Worm (Caenorhabditis elegans) whole organism, L3 larva: Measurements from ENCODE around the gene F41G3.6.

ENCODE experiments used
- R02D3.7 ChIP-seq: fragments of 150-350 bp; optimal IDR thresholded peaks from 2 replicates; lab custom pipeline; 2014; ENCODE audit warnings: missing biosample characterization, missing genetic modification characterization
- ZK546.5 ChIP-seq: sonication (generic microtip); optimal IDR thresholded peaks from 2 replicates; lab custom pipeline; 2017; ENCODE audit warnings: missing biosample characterization, missing genetic modification characterization
- aly-2 ChIP-seq: fragments of 150-350 bp; optimal IDR thresholded peaks from 2 replicates; lab custom pipeline; 2014; ENCODE audit warnings: missing biosample characterization, missing genetic modification characterization
- ama-1 ChIP-seq: fragments of 150-350 bp; optimal IDR thresholded peaks from 2 replicates; lab custom pipeline; 2018
- ceh-16 ChIP-seq: sonication (generic microtip); optimal IDR thresholded peaks from 2 replicates; lab custom pipeline; 2017; ENCODE audit warnings: missing biosample characterization, missing genetic modification characterization
- ceh-28 ChIP-seq: fragments of 150-350 bp; optimal IDR thresholded peaks from 2 replicates; lab custom pipeline; 2014; ENCODE audit warnings: missing biosample characterization, missing genetic modification reagents, missing genetic modification characterization
- ceh-82 ChIP-seq: fragments of 150-350 bp; optimal IDR thresholded peaks from 2 replicates; lab custom pipeline; 2014; ENCODE audit warnings: missing biosample characterization, missing genetic modification characterization
- ceh-9 ChIP-seq: sonication (generic microtip); optimal IDR thresholded peaks from 2 replicates; lab custom pipeline; 2018; ENCODE audit warnings: missing biosample characterization, missing genetic modification characterization
- daf-12 ChIP-seq: fragments of 150-350 bp; optimal IDR thresholded peaks from 2 replicates; lab custom pipeline; 2014; ENCODE audit warnings: missing biosample characterization, missing genetic modification reagents, missing genetic modification characterization
- egl-27 ChIP-seq: sonication (generic microtip); optimal IDR thresholded peaks from 4 replicates; lab custom pipeline; 2017; ENCODE audit warnings: missing biosample characterization, missing genetic modification reagents, missing genetic modification characterization
- egl-5 ChIP-seq: fragments of 150-350 bp; optimal IDR thresholded peaks from 2 replicates; lab custom pipeline; 2017; ENCODE audit warnings: missing biosample characterization, missing genetic modification reagents, missing genetic modification characterization, inconsistent platforms
- elt-1 ChIP-seq: fragments of 150-350 bp; optimal IDR thresholded peaks from 2 replicates; lab custom pipeline; 2014; ENCODE audit warnings: missing biosample characterization, missing genetic modification characterization
- elt-2 ChIP-seq: sonication (generic microtip); optimal IDR thresholded peaks from 2 replicates; lab custom pipeline; 2016; ENCODE audit warnings: missing genetic modification reagents, mild to moderate bottlenecking, missing genetic modification characterization, missing compliant biosample characterization
- elt-3 ChIP-seq, 3 experiments: fragments of 150-350 bp in 1 of 3; sonication (generic microtip) in 2 of 3; optimal IDR thresholded peaks; 2 replicates in 2 of 3; 4 replicates in 1 of 3; lab custom pipeline; 2014 to 2017; ENCODE audit warnings: missing biosample characterization in 3 of 3, missing genetic modification characterization in 3 of 3
- eor-1 ChIP-seq, 2 experiments: fragments of 150-350 bp; optimal IDR thresholded peaks; 2 replicates each; lab custom pipeline; 2014 to 2018; ENCODE audit warnings: missing biosample characterization in 2 of 2, missing genetic modification characterization in 2 of 2
- fkh-10 ChIP-seq: sonication (generic microtip); optimal IDR thresholded peaks from 2 replicates; lab custom pipeline; 2017; ENCODE audit warnings: missing biosample characterization, missing genetic modification reagents, missing genetic modification characterization
- fkh-2 ChIP-seq: fragments of 150-350 bp; optimal IDR thresholded peaks from 2 replicates; lab custom pipeline; 2014; ENCODE audit warnings: missing biosample characterization, missing genetic modification reagents, missing genetic modification characterization
- fos-1 ChIP-seq: fragments of 150-350 bp; optimal IDR thresholded peaks from 2 replicates; lab custom pipeline; 2014; ENCODE audit warnings: missing biosample characterization, missing genetic modification characterization
- hmg-11 ChIP-seq: sonication (generic microtip); optimal IDR thresholded peaks from 2 replicates; lab custom pipeline; 2016; ENCODE audit warnings: missing genetic modification characterization, missing compliant biosample characterization
- jun-1 ChIP-seq: fragments of 150-350 bp; optimal IDR thresholded peaks from 2 replicates; lab custom pipeline; 2014; ENCODE audit warnings: missing biosample characterization, missing genetic modification reagents, missing genetic modification characterization
- lin-15B ChIP-seq: fragments of 150-350 bp; optimal IDR thresholded peaks from 2 replicates; lab custom pipeline; 2014; ENCODE audit warnings: missing biosample characterization, missing genetic modification characterization
- lin-39 ChIP-seq: fragments of 150-350 bp; optimal IDR thresholded peaks from 2 replicates; lab custom pipeline; 2018; ENCODE audit warnings: missing biosample characterization, missing genetic modification reagents, missing genetic modification characterization
- lsy-12 ChIP-seq: sonication (generic microtip); optimal IDR thresholded peaks from 2 replicates; lab custom pipeline; 2016; ENCODE audit warnings: mild to moderate bottlenecking, missing genetic modification characterization, missing compliant biosample characterization
- mdl-1 ChIP-seq: fragments of 150-350 bp; optimal IDR thresholded peaks from 2 replicates; lab custom pipeline; 2014; ENCODE audit warnings: missing biosample characterization, missing genetic modification characterization
- mml-1 ChIP-seq: fragments of 150-350 bp; sonication (generic microtip); optimal IDR thresholded peaks from 3 replicates; lab custom pipeline; 2014; ENCODE audit warnings: missing biosample characterization, missing genetic modification characterization
- nfya-1 ChIP-seq: sonication (generic microtip); optimal IDR thresholded peaks from 2 replicates; lab custom pipeline; 2017; ENCODE audit warnings: missing genetic modification characterization, mild to moderate bottlenecking, missing compliant biosample characterization, antibody characterized with exemption, moderate library complexity; ENCODE audit not compliant: insufficient read depth
- nhr-11 ChIP-seq: fragments of 150-350 bp; optimal IDR thresholded peaks from 2 replicates; lab custom pipeline; 2014; ENCODE audit warnings: missing biosample characterization, missing genetic modification characterization
- nhr-12 ChIP-seq: fragments of 150-350 bp; optimal IDR thresholded peaks from 2 replicates; lab custom pipeline; 2014; ENCODE audit warnings: missing biosample characterization, missing genetic modification characterization
- nhr-23 ChIP-seq: fragments of 150-350 bp; optimal IDR thresholded peaks from 2 replicates; lab custom pipeline; 2014; ENCODE audit warnings: missing biosample characterization, missing genetic modification reagents, missing genetic modification characterization
- nhr-237 ChIP-seq: fragments of 150-350 bp; optimal IDR thresholded peaks from 2 replicates; lab custom pipeline; 2014; ENCODE audit warnings: missing biosample characterization, missing genetic modification characterization
- nhr-25 ChIP-seq: sonication (generic microtip); optimal IDR thresholded peaks from 2 replicates; lab custom pipeline; 2017; ENCODE audit warnings: missing biosample characterization, missing genetic modification characterization
- nhr-28 ChIP-seq: fragments of 150-350 bp; optimal IDR thresholded peaks from 2 replicates; lab custom pipeline; 2014; ENCODE audit warnings: missing biosample characterization, missing genetic modification characterization
- nhr-43 ChIP-seq: sonication (generic microtip); optimal IDR thresholded peaks from 2 replicates; lab custom pipeline; 2016; ENCODE audit warnings: mild to moderate bottlenecking, missing genetic modification characterization, missing compliant biosample characterization; ENCODE audit not compliant: poor library complexity, severe bottlenecking
- nhr-67 ChIP-seq: fragments of 150-350 bp; optimal IDR thresholded peaks from 2 replicates; lab custom pipeline; 2014; ENCODE audit warnings: missing biosample characterization, missing genetic modification characterization
- nhr-76 ChIP-seq: fragments of 150-350 bp; sonication (generic microtip); optimal IDR thresholded peaks from 5 replicates; lab custom pipeline; 2014; ENCODE audit warnings: missing biosample characterization, missing genetic modification characterization
- nhr-77 ChIP-seq: fragments of 150-350 bp; optimal IDR thresholded peaks from 2 replicates; lab custom pipeline; 2014; ENCODE audit warnings: missing biosample characterization, missing genetic modification characterization
- pha-4 ChIP-seq: fragments of 150-350 bp; optimal IDR thresholded peaks from 2 replicates; lab custom pipeline; 2014; ENCODE audit warnings: missing biosample characterization, missing genetic modification reagents, missing genetic modification characterization
- pqm-1 ChIP-seq: fragments of 150-350 bp; optimal IDR thresholded peaks from 2 replicates; lab custom pipeline; 2017; ENCODE audit warnings: missing biosample characterization, missing genetic modification characterization, inconsistent platforms
- sea-2 ChIP-seq: fragments of 150-350 bp; sonication (generic microtip); optimal IDR thresholded peaks from 4 replicates; lab custom pipeline; 2014; ENCODE audit warnings: missing biosample characterization, missing genetic modification reagents, missing genetic modification characterization
- skn-1 ChIP-seq: fragments of 150-350 bp; optimal IDR thresholded peaks from 2 replicates; lab custom pipeline; 2014; ENCODE audit warnings: missing biosample characterization, missing genetic modification characterization
- snpc-4 ChIP-seq: fragments of 150-350 bp; optimal IDR thresholded peaks from 2 replicates; lab custom pipeline; 2014; ENCODE audit warnings: missing biosample characterization, missing genetic modification characterization
- tbx-2 ChIP-seq: sonication (generic microtip); optimal IDR thresholded peaks from 2 replicates; lab custom pipeline; 2016; ENCODE audit warnings: mild to moderate bottlenecking, missing genetic modification characterization, missing compliant biosample characterization
- unc-39 ChIP-seq: sonication (generic microtip); optimal IDR thresholded peaks from 4 replicates; lab custom pipeline; 2017; ENCODE audit warnings: missing biosample characterization, missing genetic modification characterization
- unc-62 ChIP-seq: fragments of 150-350 bp; sonication (generic microtip); optimal IDR thresholded peaks from 4 replicates; lab custom pipeline; 2014; ENCODE audit warnings: missing biosample characterization, missing genetic modification reagents, missing genetic modification characterization
- zag-1 ChIP-seq: fragments of 150-350 bp; optimal IDR thresholded peaks from 2 replicates; lab custom pipeline; 2014; ENCODE audit warnings: missing biosample characterization, missing genetic modification characterization
- ztf-11 ChIP-seq: fragments of 150-350 bp; optimal IDR thresholded peaks from 2 replicates; lab custom pipeline; 2014; ENCODE audit warnings: missing biosample characterization, missing genetic modification characterization
- ztf-4 ChIP-seq: fragments of 150-350 bp; optimal IDR thresholded peaks from 2 replicates; lab custom pipeline; 2014; ENCODE audit warnings: missing biosample characterization, missing genetic modification characterization

F41G3.6 gene

DNA sequence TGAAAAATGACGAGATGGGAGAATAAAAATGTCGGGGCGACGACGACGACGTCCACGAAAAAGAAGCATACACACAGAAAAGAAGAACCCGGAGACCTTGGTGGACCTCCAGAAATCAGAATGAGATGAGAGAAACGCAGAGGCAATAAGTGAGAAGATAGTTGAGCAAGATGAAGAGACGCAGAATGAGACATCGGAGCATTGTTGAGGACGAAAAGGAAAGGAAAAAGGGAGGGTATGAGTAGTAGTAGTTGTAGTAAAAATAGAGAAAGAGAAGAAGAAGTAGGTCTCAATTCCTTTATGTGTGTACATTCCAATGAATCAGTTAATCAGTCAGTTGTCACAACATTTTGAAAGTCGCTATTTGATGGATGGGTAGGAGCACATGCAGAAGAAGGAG lies 13.4 kb upstream of the F41G3.6 start, which contains the start of gene T14B4.8:
T14B4.8 (minus strand) TSS at position 60 of the 400 bp plus-strand sequence.
- no peak for TF ChIP-seq jun-1
- peak; percentile 21 for TF ChIP-seq hmg-11 (tag; lab: Kevin White, UChicago)
- TF ChIP-seq eor-1 (tag; optimal IDR thresholded peaks at IDR 0.05; lab: Kevin White, UChicago): no peak
- TF ChIP-seq nfya-1 (tag; lab: Kevin White, UChicago): peak; percentile 46
- no peak for TF ChIP-seq zag-1 (tag; lab: Kevin White, UChicago)
- no peak for TF ChIP-seq unc-62

DNA sequence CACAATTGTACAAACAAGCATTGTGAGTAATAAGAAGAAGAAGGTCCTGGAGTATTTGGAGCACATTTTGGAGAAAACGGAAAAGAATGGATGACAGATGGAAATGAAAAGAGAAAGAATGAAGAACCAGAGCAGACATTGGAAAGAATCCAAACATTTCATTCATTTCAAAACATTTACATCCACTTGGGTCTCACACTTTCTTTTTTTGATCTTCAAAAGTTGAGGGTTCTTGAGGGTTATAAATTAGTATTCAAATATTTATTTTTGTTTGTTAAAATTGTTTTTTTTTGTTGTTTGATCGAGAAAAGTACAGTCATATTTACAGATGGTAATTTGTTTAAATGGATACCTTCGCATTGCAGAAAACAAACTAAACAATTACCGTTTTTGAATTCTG lies 9.0 kb upstream of the F41G3.6 start, which contains the start of gene T14B4.9:
T14B4.9 (minus strand) TSS at position 101 of the 400 bp plus-strand sequence.
- TF ChIP-seq nhr-12 (tag; lab: Kevin White, UChicago) (no peak), ceh-9 (tag; lab: Kevin White, UChicago) (no peak), unc-62 (no peak)

DNA sequence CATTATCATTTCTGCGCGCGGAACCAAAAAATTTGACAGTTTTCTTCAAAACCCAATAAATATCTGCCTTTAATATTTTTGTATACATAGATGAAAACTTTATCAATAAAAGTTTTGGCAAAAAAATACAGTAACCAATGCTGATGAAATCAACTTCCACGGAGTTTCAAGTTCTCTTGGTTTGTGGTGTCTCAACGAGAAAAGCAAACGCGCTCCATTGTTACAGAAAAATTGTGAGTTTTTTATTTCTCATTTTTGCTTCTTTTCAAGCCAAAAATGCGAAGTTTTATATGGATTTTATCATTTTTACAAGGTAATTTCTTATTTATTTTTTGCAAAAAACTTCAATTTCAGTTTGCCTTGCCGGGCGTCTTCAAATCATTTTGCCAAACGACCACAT lies 8.0 kb upstream of the F41G3.6 start, which contains the start of gene T14B4.3:
T14B4.3 (plus strand) TSS at position 264 of the 400 bp plus-strand sequence.
- TF ChIP-seq ceh-28 (tag; lab: Kevin White, UChicago) (no peak), elt-1 (no peak), hmg-11 (tag; lab: Kevin White, UChicago) (no peak), nhr-11 (tag; lab: Kevin White, UChicago) (no peak), nhr-28 (no peak), fkh-2 (tag; lab: Kevin White, UChicago) (no peak), elt-2 (peak; percentile 27), pha-4 (tag; lab: Kevin White, UChicago) (peak; percentile 93), ztf-4 (tag; lab: Kevin White, UChicago) (no peak), unc-39 (tag; lab: Kevin White, UChicago) (no peak), lin-39 (tag; lab: Kevin White, UChicago) (peak; percentile 17), ceh-9 (tag; lab: Kevin White, UChicago) (no peak), nhr-43 (tag; lab: Kevin White, UChicago) (peak; percentile 69), lin-15B (tag; lab: Kevin White, UChicago) (peak; percentile 87), nhr-23 (tag; lab: Kevin White, UChicago) (peak; percentile 44), nhr-76 (tag; lab: Kevin White, UChicago) (no peak), nfya-1 (tag; lab: Kevin White, UChicago) (peak; percentile 69), nhr-25 (tag; lab: Kevin White, UChicago) (peak; percentile 54), lsy-12 (tag; lab: Kevin White, UChicago) (peak; percentile 15), eor-1 (tag; optimal IDR thresholded peaks at IDR 0.05; lab: Kevin White, UChicago) (no peak), nhr-67 (no peak), nhr-12 (tag; lab: Kevin White, UChicago) (no peak), ceh-16 (tag; lab: Kevin White, UChicago) (no peak), ztf-11 (tag; lab: Kevin White, UChicago) (no peak), fos-1 (no peak), aly-2 (tag; lab: Kevin White, UChicago) (no peak), egl-5 (peak; percentile 21), ceh-82 (tag; lab: Kevin White, UChicago) (no peak), daf-12 (tag; lab: Kevin White, UChicago) (no peak), skn-1 (no peak), R02D3.7 (tag; lab: Kevin White, UChicago) (no peak), fkh-10 (GFP tag; lab: Kevin White, UChicago) (no peak), tbx-2 (tag; lab: Kevin White, UChicago) (no peak), mdl-1 (no peak), elt-3 (tag; optimal IDR thresholded peaks at IDR 0.05; lab: Kevin White, UChicago) (no peak), egl-27 (tag; lab: Kevin White, UChicago) (no peak), pqm-1 (tag; lab: Kevin White, UChicago) (peak; percentile 54), ZK546.5 (tag; lab: Kevin White, UChicago) (no peak), jun-1 (no peak), ama-1 (no peak), nhr-237 (tag; lab: Kevin White, UChicago) (no peak), zag-1 (tag; lab: Kevin White, UChicago) (no peak), unc-62 (no peak), snpc-4 (tag; lab: Kevin White, UChicago) (peak; percentile 25), mml-1 (tag; lab: Kevin White, UChicago) (no peak), nhr-77 (tag; lab: Kevin White, UChicago) (no peak), sea-2 (GFP tag; lab: Kevin White, UChicago) (no peak)
